Fruit fly (Drosophila melanogaster) whole organism, embryonic: ENCODE results near the gene CG18858.

Experiments
- ATbp ChIP-seq: fragments of 200-800 bp; sonication (Bioruptor generic); optimal IDR thresholded peaks from 2 replicates; lab custom pipeline; 2017; ENCODE audit warnings: missing biosample characterization, mild to moderate bottlenecking, missing genetic modification characterization, missing genetic modification reagents
- Abd-B ChIP-seq: fragments of 200-800 bp; sonication (Bioruptor generic); optimal IDR thresholded peaks from 2 replicates; lab custom pipeline; 2018; ENCODE audit warnings: missing biosample characterization, mild to moderate bottlenecking, missing genetic modification characterization, moderate library complexity
- Atf-2 ChIP-seq: fragments of 200-800 bp; sonication (Bioruptor generic); optimal IDR thresholded peaks from 2 replicates; lab custom pipeline; 2016; ENCODE audit warnings: missing biosample characterization, missing genetic modification characterization
- B-H1 ChIP-seq: fragments of 200-800 bp; sonication (Bioruptor generic); IDR thresholded peaks from 3 replicates; pipeline ENCODE4 v1.3.6; 2022; ENCODE audit warnings: missing biosample characterization, missing genetic modification characterization
- CG12155 ChIP-seq: fragments of 200-800 bp; sonication (Bioruptor generic); optimal IDR thresholded peaks from 3 replicates; lab custom pipeline; 2016; ENCODE audit warnings: missing biosample characterization, missing genetic modification characterization
- CG13123 ChIP-seq: fragments of 200-800 bp; sonication (Bioruptor generic); optimal IDR thresholded peaks from 2 replicates; lab custom pipeline; 2016; ENCODE audit warnings: missing biosample characterization, missing genetic modification characterization
- CG16779 ChIP-seq: fragments of 200-800 bp; sonication (Bioruptor generic); IDR thresholded peaks from 2 replicates; pipeline ENCODE4 v1.3.6; 2022; ENCODE audit warnings: missing biosample characterization, missing genetic modification characterization
- CG2116 ChIP-seq: fragments of 200-800 bp; sonication (Bioruptor generic); optimal IDR thresholded peaks from 3 replicates; lab custom pipeline; 2018; ENCODE audit warnings: missing biosample characterization, mild to moderate bottlenecking, missing genetic modification characterization
- CG2120 ChIP-seq: fragments of 200-800 bp; sonication (Bioruptor generic); optimal IDR thresholded peaks from 3 replicates; lab custom pipeline; 2016; ENCODE audit warnings: missing biosample characterization, missing genetic modification characterization
- CG2678 ChIP-seq: fragments of 200-800 bp; sonication (Bioruptor generic); optimal IDR thresholded peaks from 3 replicates; lab custom pipeline; 2019; ENCODE audit warnings: missing biosample characterization, mild to moderate bottlenecking, missing genetic modification characterization, moderate library complexity
- CG31224 ChIP-seq: fragments of 200-800 bp; sonication (Bioruptor generic); IDR thresholded peaks from 2 replicates; pipeline ENCODE4 v1.3.6; 2022; ENCODE audit warnings: missing biosample characterization, missing genetic modification characterization
- CG31441 ChIP-seq: fragments of 200-800 bp; sonication (Bioruptor generic); IDR thresholded peaks from 2 replicates; pipeline ENCODE4 v1.3.6; 2022; ENCODE audit warnings: missing biosample characterization, missing genetic modification characterization
- CG6175 ChIP-seq: fragments of 200-800 bp; sonication (Bioruptor generic); IDR thresholded peaks from 3 replicates; pipeline ENCODE4 v1.3.6; 2022; ENCODE audit warnings: missing biosample characterization, missing genetic modification characterization
- CG6254 ChIP-seq: fragments of 200-800 bp; sonication (Bioruptor generic); optimal IDR thresholded peaks from 3 replicates; lab custom pipeline; 2017; ENCODE audit warnings: mild to moderate bottlenecking, missing biosample characterization, missing genetic modification reagents, missing genetic modification characterization
- CG6813 ChIP-seq: fragments of 200-800 bp; sonication (Bioruptor generic); optimal IDR thresholded peaks from 2 replicates; lab custom pipeline; 2017; ENCODE audit warnings: missing biosample characterization, missing genetic modification characterization, mild to moderate bottlenecking, moderate library complexity, missing genetic modification reagents
- CG7786 ChIP-seq: fragments of 200-800 bp; sonication (Bioruptor generic); optimal IDR thresholded peaks from 2 replicates; lab custom pipeline; 2016; ENCODE audit warnings: missing biosample characterization, missing genetic modification characterization
- CG7987 ChIP-seq: fragments of 200-800 bp; sonication (Bioruptor generic); optimal IDR thresholded peaks from 2 replicates; lab custom pipeline; 2018; ENCODE audit warnings: missing biosample characterization, mild to moderate bottlenecking, missing genetic modification characterization, moderate library complexity
- CG9215 ChIP-seq: fragments of 200-800 bp; sonication (Bioruptor generic); IDR thresholded peaks from 2 replicates; pipeline ENCODE4 v1.3.6; 2022; ENCODE audit warnings: missing biosample characterization, missing genetic modification characterization
- CG9727 ChIP-seq: fragments of 200-800 bp; sonication (Bioruptor generic); optimal IDR thresholded peaks from 3 replicates; lab custom pipeline; 2017; ENCODE audit warnings: missing biosample characterization, mild to moderate bottlenecking, missing genetic modification characterization
- Eip74EF ChIP-seq, 2 experiments: fragments of 200-800 bp in 1 of 2; fragments of >200 bp in 1 of 2; sonication (Bioruptor generic) in 1 of 2; optimal IDR thresholded peaks; 2 replicates each; lab custom pipeline; 2017 to 2019; ENCODE audit warnings: missing biosample characterization in 2 of 2, missing genetic modification characterization in 2 of 2, mild to moderate bottlenecking in 1 of 2, moderate library complexity in 1 of 2
- Ets65A ChIP-seq: fragments of 200-800 bp; sonication (Bioruptor generic); peaks from one replicate; lab custom pipeline; 2016; ENCODE audit warnings: missing biosample characterization, missing genetic modification characterization
- Fer2 ChIP-seq: fragments of 200-800 bp; sonication (Bioruptor generic); optimal IDR thresholded peaks from 2 replicates; lab custom pipeline; 2018; ENCODE audit warnings: missing biosample characterization, mild to moderate bottlenecking, missing genetic modification characterization, moderate library complexity
- Fer3 ChIP-seq: fragments of 200-800 bp; sonication (Bioruptor generic); optimal IDR thresholded peaks from 2 replicates; lab custom pipeline; 2018; ENCODE audit warnings: missing biosample characterization, mild to moderate bottlenecking, missing genetic modification characterization, moderate library complexity
- MESR4 ChIP-seq: fragments of 200-800 bp; sonication (Bioruptor generic); optimal IDR thresholded peaks from 2 replicates; lab custom pipeline; 2018; ENCODE audit warnings: missing biosample characterization, mild to moderate bottlenecking, missing genetic modification characterization, moderate library complexity
- Nf-YA ChIP-seq: fragments of 200-800 bp; sonication (Bioruptor generic); IDR thresholded peaks from 2 replicates; pipeline ENCODE4 v1.3.6; 2022; ENCODE audit warnings: missing biosample characterization, missing genetic modification characterization
- Six4 ChIP-seq: fragments of 200-800 bp; sonication (Bioruptor generic); optimal IDR thresholded peaks from 2 replicates; lab custom pipeline; 2016; ENCODE audit warnings: missing biosample characterization, missing genetic modification characterization
- Xrp1 ChIP-seq: fragments of 200-800 bp; sonication (Bioruptor generic); IDR thresholded peaks from 2 replicates; pipeline ENCODE4 v1.3.6; 2022; ENCODE audit warnings: missing biosample characterization, missing genetic modification characterization
- YL-1 ChIP-seq: fragments of 200-800 bp; sonication (Bioruptor generic); optimal IDR thresholded peaks from 3 replicates; lab custom pipeline; 2017; ENCODE audit warnings: missing biosample characterization, mild to moderate bottlenecking, missing genetic modification characterization
- amos ChIP-seq: fragments of 200-800 bp; sonication (Bioruptor generic); IDR thresholded peaks from 2 replicates; pipeline ENCODE4 v1.3.6; 2022; ENCODE audit warnings: missing biosample characterization, missing genetic modification characterization; ENCODE audit not compliant: partially characterized antibody
- ara ChIP-seq: fragments of 200-800 bp; sonication (Bioruptor generic); IDR thresholded peaks from 2 replicates; pipeline ENCODE4 v1.3.6; 2022; ENCODE audit warnings: missing biosample characterization, missing genetic modification characterization
- bowl ChIP-seq: fragments of 200-800 bp; sonication (Bioruptor generic); IDR thresholded peaks from 2 replicates; pipeline ENCODE4 v1.3.6; 2022; ENCODE audit warnings: missing biosample characterization, missing genetic modification characterization
- btn ChIP-seq: fragments of 200-800 bp; sonication (Bioruptor generic); optimal IDR thresholded peaks from 2 replicates; lab custom pipeline; 2016; ENCODE audit warnings: missing biosample characterization, missing genetic modification characterization
- cg ChIP-seq: fragments of 200-800 bp; sonication (Bioruptor generic); optimal IDR thresholded peaks from 3 replicates; lab custom pipeline; 2019; ENCODE audit warnings: missing biosample characterization, mild to moderate bottlenecking, missing genetic modification characterization, moderate library complexity
- da ChIP-seq: fragments of 200-800 bp; sonication (Bioruptor generic); optimal IDR thresholded peaks from 2 replicates; lab custom pipeline; 2016; ENCODE audit warnings: missing biosample characterization, missing genetic modification characterization
- exex ChIP-seq: fragments of 200-800 bp; sonication (Bioruptor generic); optimal IDR thresholded peaks from 4 replicates; lab custom pipeline; 2018; ENCODE audit warnings: missing biosample characterization, mild to moderate bottlenecking, missing genetic modification characterization, moderate library complexity
- gcm ChIP-seq: fragments of 200-800 bp; sonication (Bioruptor generic); optimal IDR thresholded peaks from 2 replicates; lab custom pipeline; 2019; ENCODE audit warnings: missing biosample characterization, mild to moderate bottlenecking, missing genetic modification characterization, moderate library complexity
- hbn ChIP-seq: fragments of 200-800 bp; sonication (Bioruptor generic); IDR thresholded peaks from 2 replicates; pipeline ENCODE4 v1.3.6; 2022; ENCODE audit warnings: missing biosample characterization, missing genetic modification characterization; ENCODE audit not compliant: partially characterized antibody
- hkb ChIP-seq, 2 experiments: fragments of 200-800 bp in 1 of 2; fragments of >200 bp in 1 of 2; sonication (Bioruptor generic) in 1 of 2; IDR thresholded peaks in 1 of 2; optimal IDR thresholded peaks in 1 of 2; 2 replicates each; pipeline versions ENCODE4 v1.3.6 to Lab custom; 2017 to 2022; ENCODE audit warnings: missing biosample characterization in 1 of 2, missing genetic modification characterization in 1 of 2
- mam ChIP-seq: fragments of 200-800 bp; sonication (Bioruptor generic); optimal IDR thresholded peaks from 3 replicates; lab custom pipeline; 2016; ENCODE audit warnings: missing biosample characterization, missing genetic modification characterization
- pb ChIP-seq: fragments of 200-800 bp; sonication (Bioruptor generic); optimal IDR thresholded peaks from 3 replicates; lab custom pipeline; 2016; ENCODE audit warnings: missing biosample characterization, missing genetic modification characterization
- peb ChIP-seq: fragments of 200-800 bp; sonication (Bioruptor generic); IDR thresholded peaks from 2 replicates; pipeline ENCODE4 v1.3.6; 2022; ENCODE audit warnings: missing biosample characterization, missing genetic modification characterization
- pho ChIP-seq: fragments of 200-800 bp; sonication (Bioruptor generic); optimal IDR thresholded peaks from 2 replicates; lab custom pipeline; 2016; ENCODE audit warnings: missing biosample characterization, missing genetic modification characterization
- phol ChIP-seq: fragments of 200-800 bp; sonication (Bioruptor generic); optimal IDR thresholded peaks from 3 replicates; lab custom pipeline; 2018; ENCODE audit warnings: missing biosample characterization, mild to moderate bottlenecking, missing genetic modification characterization, moderate library complexity
- row ChIP-seq: fragments of 200-800 bp; sonication (Bioruptor generic); IDR thresholded peaks from 3 replicates; pipeline ENCODE4 v1.3.6; 2022; ENCODE audit warnings: missing biosample characterization, missing genetic modification characterization
- stc ChIP-seq: fragments of 200-800 bp; sonication (Bioruptor generic); IDR thresholded peaks from 2 replicates; pipeline ENCODE4 v1.3.6; 2022; ENCODE audit warnings: missing biosample characterization, missing genetic modification characterization
- trem ChIP-seq: fragments of 200-800 bp; optimal IDR thresholded peaks from 3 replicates; lab custom pipeline; 2019; ENCODE audit warnings: missing biosample characterization, mild to moderate bottlenecking, missing genetic modification characterization, moderate library complexity
- trh ChIP-seq: fragments of 200-800 bp; sonication (Bioruptor generic); optimal IDR thresholded peaks from 2 replicates; lab custom pipeline; 2016; ENCODE audit warnings: missing biosample characterization, missing genetic modification characterization
- ttk ChIP-seq: fragments of 200-800 bp; sonication (Bioruptor generic); IDR thresholded peaks from 2 replicates; pipeline ENCODE4 v2.1.2; 2022; ENCODE audit warnings: missing biosample characterization, missing genetic modification characterization
- vvl ChIP-seq: fragments of 200-800 bp; sonication (Bioruptor generic); IDR thresholded peaks from 2 replicates; pipeline ENCODE4 v1.3.6; 2022; ENCODE audit warnings: missing biosample characterization, missing genetic modification characterization
- wdn ChIP-seq: fragments of 200-800 bp; sonication (Bioruptor generic); IDR thresholded peaks from 2 replicates; pipeline ENCODE4 v1.3.6; 2022; ENCODE audit warnings: missing biosample characterization, missing genetic modification characterization

The CG18858 gene

dm6 chr2L:20414750-20415211 is 44.1 kb downstream of the CG18858 start, which contains the start of gene CG10947 (continued):
- TF ChIP-seq bowl (GFP tag; lab: Robert Waterston, UW) (no peak), vvl (GFP tag; lab: Robert Waterston, UW) (peak; percentile 85), CG2116 (GFP tag; lab: Kevin White, UChicago) (peak; percentile 39), CG7987 (GFP tag; lab: Kevin White, UChicago) (peak; percentile 55), CG16779 (GFP tag; lab: Robert Waterston, UW) (no peak), ttk (GFP tag; lab: Robert Waterston, UW) (0 out of 2 replicates have a peak, but pooled peaks have one; percentile 25), exex (tag; lab: Kevin White, UChicago) (no peak), CG2120 (GFP tag; lab: Kevin White, UChicago) (peak; percentile 77), CG6813 (GFP tag; lab: Kevin White, UChicago) (peak; percentile 35), Abd-B (GFP tag; lab: Kevin White, UChicago) (peak; percentile 38), hkb (optimal IDR thresholded peaks at IDR 0.05; lab: Kevin White, UChicago) (no peak), hkb (GFP tag; IDR thresholded peaks at IDR 0.05; lab: Robert Waterston, UW) (peak; percentile 60; the same call in 1 of the 2 replicates), trem (peak; percentile 16), CG2678 (peak; percentile 29), CG12155 (GFP tag; lab: Kevin White, UChicago) (peak; percentile 45), Atf-2 (peak; percentile 36), gcm (GFP tag; lab: Kevin White, UChicago) (no peak), CG7786 (peak; percentile 63), da (peak; percentile 69), ara (GFP tag; lab: Robert Waterston, UW) (peak; percentile 62; the same call in 1 of the 2 replicates), btn (GFP tag; lab: Kevin White, UChicago) (peak; percentile 41), CG31224 (GFP tag; lab: Robert Waterston, UW) (no peak), B-H1 (GFP tag; lab: Robert Waterston, UW) (no peak), peb (GFP tag; lab: Robert Waterston, UW) (0 out of 2 replicates have a peak, but pooled peaks have one; percentile 13), ATbp (GFP tag; lab: Kevin White, UChicago) (peak; percentile 36), trh (GFP tag; lab: Kevin White, UChicago) (peak; percentile 35), phol (peak; percentile 41), CG13123 (GFP tag; lab: Kevin White, UChicago) (peak; percentile 57), pb (peak; percentile 66), amos (GFP tag; lab: Robert Waterston, UW) (peak; percentile 69), Eip74EF (GFP tag; optimal IDR thresholded peaks at IDR 0.05; lab: Kevin White, UChicago) (no peak), wdn (GFP tag; lab: Robert Waterston, UW) (peak; percentile 49; the same call in 1 of the 2 replicates), CG31441 (GFP tag; lab: Robert Waterston, UW) (peak; percentile 37; the same call in 1 of the 2 replicates), CG6254 (peak; percentile 58), stc (GFP tag; lab: Robert Waterston, UW) (no peak), MESR4 (GFP tag; lab: Kevin White, UChicago) (peak; percentile 4), pho (GFP tag; lab: Kevin White, UChicago) (peak; percentile 64), Ets65A (GFP tag; lab: Kevin White, UChicago) (peak; percentile 91), YL-1 (GFP tag; lab: Kevin White, UChicago) (peak; percentile 21), mam (GFP tag; lab: Kevin White, UChicago) (peak; percentile 67), Fer2 (tag; lab: Kevin White, UChicago) (peak; percentile 21), Nf-YA (peak; percentile 31; the same call in 1 of the 2 replicates), cg (GFP tag; lab: Kevin White, UChicago) (no peak), Fer3 (tag; lab: Kevin White, UChicago) (peak; percentile 46), CG9727 (GFP tag; lab: Kevin White, UChicago) (peak; percentile 61), row (GFP tag; lab: Robert Waterston, UW) (peak; percentile 24; the same call in 1 of the 3 replicates), hbn (GFP tag; lab: Robert Waterston, UW) (peak; percentile 51), CG9215 (GFP tag; lab: Robert Waterston, UW) (no peak), Xrp1 (GFP tag; lab: Robert Waterston, UW) (peak; percentile 71), CG6175 (GFP tag; lab: Robert Waterston, UW) (no peak), Six4 (GFP tag; lab: Kevin White, UChicago) (peak; percentile 44)
